Worm (Caenorhabditis elegans) whole organism, L4 larva: ENCODE results near the gene math-21.

Experiments
- F49E8.2 ChIP-seq: sonication (generic microtip); optimal IDR thresholded peaks from 2 replicates; lab custom pipeline; 2016; ENCODE audit warnings: missing compliant biosample characterization, mild to moderate bottlenecking, missing genetic modification characterization, borderline replicate concordance
- Y5F2A.4 ChIP-seq: fragments of 200-800 bp; sonication (Bioruptor generic); optimal IDR thresholded peaks from 2 replicates; lab custom pipeline; 2018; ENCODE audit warnings: mild to moderate bottlenecking, missing genetic modification characterization, missing compliant biosample characterization
- ceh-28 ChIP-seq: fragments of 150-350 bp; optimal IDR thresholded peaks from 2 replicates; lab custom pipeline; 2014; ENCODE audit warnings: missing biosample characterization, missing genetic modification reagents, missing genetic modification characterization
- daf-8 ChIP-seq: fragments of 200-800 bp; sonication (Bioruptor generic); IDR thresholded peaks from 2 replicates; pipeline ENCODE4 v1.3.6; 2022; ENCODE audit warnings: missing genetic modification characterization, missing compliant biosample characterization
- dmd-6 ChIP-seq: fragments of 200-800 bp; sonication (Bioruptor generic); IDR thresholded peaks from 2 replicates; pipeline ENCODE4 v1.3.6; 2022; ENCODE audit warnings: missing genetic modification reagents, missing genetic modification characterization, missing compliant biosample characterization
- duxl-1 ChIP-seq: sonication (generic microtip); optimal IDR thresholded peaks from 2 replicates; lab custom pipeline; 2016; ENCODE audit warnings: mild to moderate bottlenecking, missing genetic modification characterization, moderate library complexity, missing compliant biosample characterization; ENCODE audit not compliant: poor library complexity
- nhr-28 ChIP-seq: fragments of 150-350 bp; optimal IDR thresholded peaks from 2 replicates; lab custom pipeline; 2014; ENCODE audit warnings: missing biosample characterization, missing genetic modification characterization
- nhr-76 ChIP-seq: fragments of 150-350 bp; optimal IDR thresholded peaks from 2 replicates; lab custom pipeline; 2014; ENCODE audit warnings: missing biosample characterization, missing genetic modification characterization
- spr-1 ChIP-seq: sonication (generic microtip); optimal IDR thresholded peaks from 2 replicates; lab custom pipeline; 2016; ENCODE audit warnings: mild to moderate bottlenecking, missing genetic modification characterization, missing compliant biosample characterization
- unc-39 ChIP-seq: sonication (generic microtip); optimal IDR thresholded peaks from 2 replicates; lab custom pipeline; 2017; ENCODE audit warnings: missing biosample characterization, missing genetic modification characterization
- zfp-2 ChIP-seq: sonication (generic microtip); optimal IDR thresholded peaks from 2 replicates; lab custom pipeline; 2016; ENCODE audit warnings: mild to moderate bottlenecking, missing genetic modification characterization, missing compliant biosample characterization

DNA sequence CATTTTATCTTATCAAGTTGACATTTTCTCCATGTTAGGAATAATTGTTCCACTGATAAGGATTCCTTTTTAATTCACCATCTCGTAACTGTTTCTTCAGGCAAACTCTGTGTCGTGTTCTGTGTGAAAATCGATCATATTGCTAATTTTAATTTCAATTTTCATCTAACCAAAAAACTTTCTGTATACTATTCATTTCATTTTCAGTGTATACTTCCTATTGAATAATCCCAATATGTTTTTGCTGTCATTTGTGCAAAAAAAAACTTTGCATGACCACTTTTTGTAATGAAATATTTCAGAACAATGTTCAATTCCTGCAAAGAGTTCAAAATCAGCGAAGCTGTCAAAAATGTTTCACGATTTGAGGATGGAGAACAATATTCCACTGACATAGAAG, 6.9 kb upstream of the math-21 start, which contains the start of gene Y16E11A.4:
- TF ChIP-seq daf-8 (GFP tag; lab: Robert Waterston, UW) = no peak
- no peak for TF ChIP-seq nhr-28 (tag; lab: Kevin White, UChicago)
- no peak for TF ChIP-seq zfp-2 (tag; lab: Kevin White, UChicago)
- TF ChIP-seq spr-1 = no peak
- TF ChIP-seq unc-39 (tag; lab: Kevin White, UChicago) = no peak
- TF ChIP-seq duxl-1 (tag; lab: Kevin White, UChicago) = no peak
- no peak for TF ChIP-seq Y5F2A.4 (GFP tag; lab: Kevin White, UChicago)
- TF ChIP-seq nhr-76 (tag; lab: Kevin White, UChicago) = no peak
- no peak for TF ChIP-seq dmd-6
- no peak for TF ChIP-seq F49E8.2 (tag; lab: Kevin White, UChicago)
- no peak for TF ChIP-seq ceh-28
